Worm (Caenorhabditis elegans) whole organism, midembryonic: ENCODE measurements around the gene ZK512.4.

Source experiments
- cog-1 ChIP-seq: sonication (generic microtip); optimal IDR thresholded peaks from 2 replicates; lab custom pipeline; 2016; ENCODE audit warnings: missing genetic modification characterization, missing compliant biosample characterization
- flt-1 ChIP-seq: fragments of 200-800 bp; sonication (Bioruptor generic); IDR thresholded peaks from 2 replicates; pipeline ENCODE4 v1.3.6; 2022; ENCODE audit warnings: missing genetic modification characterization, missing compliant biosample characterization
- klf-2 ChIP-seq: fragments of 200-800 bp; sonication (Bioruptor generic); conservative IDR thresholded peaks from 2 replicates; pipeline ENCODE4 v1.3.6; 2022; ENCODE audit warnings: missing genetic modification reagents, missing genetic modification characterization, missing compliant biosample characterization
- ref-1 ChIP-seq: fragments of 200-800 bp; sonication (Bioruptor generic); conservative IDR thresholded peaks from 2 replicates; pipeline ENCODE4 v1.3.6; 2022; ENCODE audit warnings: missing genetic modification reagents, missing genetic modification characterization, missing compliant biosample characterization
- ztf-23 ChIP-seq: fragments of 200-800 bp; sonication (Bioruptor generic); IDR thresholded peaks from 2 replicates; pipeline ENCODE4 v1.3.6; 2022; ENCODE audit warnings: missing genetic modification reagents, missing genetic modification characterization, missing compliant biosample characterization
- ztf-29 ChIP-seq: fragments of 200-800 bp; sonication (Bioruptor generic); IDR thresholded peaks from 2 replicates; pipeline ENCODE4 v1.3.6; 2022; ENCODE audit warnings: missing genetic modification reagents, missing genetic modification characterization, missing compliant biosample characterization

DNA sequence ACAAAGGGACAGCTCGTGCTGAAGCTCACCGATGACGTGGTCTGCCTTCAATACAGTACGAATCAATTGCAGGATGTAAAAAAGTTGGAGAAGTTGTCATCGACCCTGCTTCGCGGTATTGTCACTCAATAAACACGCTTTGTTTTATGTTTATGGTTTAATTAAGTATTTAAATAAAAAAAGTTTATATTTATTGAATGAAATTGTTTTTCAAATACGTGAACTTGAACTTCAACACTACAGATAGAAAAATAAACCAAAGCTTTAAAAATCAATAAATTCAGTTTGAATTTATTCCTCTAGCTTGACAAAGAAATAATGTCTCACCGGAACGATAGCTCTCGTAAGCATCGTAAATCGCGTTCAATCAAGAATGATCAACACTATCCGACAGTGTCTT is 625 bp downstream of the ZK512.4 start, which contains the start of gene ZK512.8:
- TF ChIP-seq cog-1 = no peak
- TF ChIP-seq ref-1 = no peak
- TF ChIP-seq flt-1 = no peak
- TF ChIP-seq ztf-23 = no peak
- TF ChIP-seq ztf-29 (GFP tag; lab: Robert Waterston, UW) = no peak
- TF ChIP-seq klf-2 (GFP tag; lab: Robert Waterston, UW) = no peak
